Fruit fly (Drosophila melanogaster) Kc167 (cell line): ENCODE data around the gene CG5850.

Experiments used
- Myc ChIP-seq: fragments of >200 bp; optimal IDR thresholded peaks from 2 replicates; lab custom pipeline; 2017; ENCODE audit warnings: missing external identifiers
- Sin3A ChIP-seq: fragments of >200 bp; optimal IDR thresholded peaks from 2 replicates; lab custom pipeline; 2018; ENCODE audit warnings: missing external identifiers
- h ChIP-seq: fragments of >200 bp; optimal IDR thresholded peaks from 3 replicates; lab custom pipeline; 2018; ENCODE audit warnings: missing external identifiers
- psq ChIP-seq: fragments of >200 bp; optimal IDR thresholded peaks from 2 replicates; lab custom pipeline; 2017; ENCODE audit warnings: missing external identifiers

dm6 chr2L:9986402-9987350 lies 22.9 kb upstream of the CG5850 start:
- no peak for TF ChIP-seq Myc (lab: Kevin White, UChicago)
- TF ChIP-seq psq (lab: Kevin White, UChicago): no peak
- TF ChIP-seq h: no peak
- no peak for TF ChIP-seq Sin3A (lab: Kevin White, UChicago)
